Fruit fly (Drosophila melanogaster) whole organism, embryonic: ENCODE measurements around the gene Jupiter.

Experiments used
- ATbp ChIP-seq: fragments of 200-800 bp; sonication (Bioruptor generic); optimal IDR thresholded peaks from 2 replicates; lab custom pipeline; 2017; ENCODE audit warnings: missing biosample characterization, mild to moderate bottlenecking, missing genetic modification characterization, missing genetic modification reagents
- Abd-B ChIP-seq: fragments of 200-800 bp; sonication (Bioruptor generic); optimal IDR thresholded peaks from 2 replicates; lab custom pipeline; 2018; ENCODE audit warnings: missing biosample characterization, mild to moderate bottlenecking, missing genetic modification characterization, moderate library complexity
- Asciz ChIP-seq: fragments of 200-800 bp; sonication (Bioruptor generic); optimal IDR thresholded peaks from 2 replicates; lab custom pipeline; 2017; ENCODE audit warnings: missing biosample characterization, mild to moderate bottlenecking, missing genetic modification characterization, missing genetic modification reagents
- Bteb2 ChIP-seq: fragments of 200-800 bp; sonication (Bioruptor generic); optimal IDR thresholded peaks from 2 replicates; lab custom pipeline; 2016; ENCODE audit warnings: missing biosample characterization, missing genetic modification characterization
- CG10209 ChIP-seq: fragments of 200-800 bp; sonication (Bioruptor generic); optimal IDR thresholded peaks from 3 replicates; lab custom pipeline; 2017; ENCODE audit warnings: missing biosample characterization, mild to moderate bottlenecking, missing genetic modification characterization, missing genetic modification reagents
- CG10979 ChIP-seq: fragments of 200-800 bp; sonication (Bioruptor generic); optimal IDR thresholded peaks from 2 replicates; lab custom pipeline; 2018; ENCODE audit warnings: missing biosample characterization, mild to moderate bottlenecking, missing genetic modification characterization, moderate library complexity
- CG11504 ChIP-seq: fragments of 200-800 bp; sonication (Bioruptor generic); optimal IDR thresholded peaks from 3 replicates; lab custom pipeline; 2019; ENCODE audit warnings: missing biosample characterization, mild to moderate bottlenecking, missing genetic modification characterization, moderate library complexity
- CG12071 ChIP-seq: fragments of 200-800 bp; sonication (Bioruptor generic); optimal IDR thresholded peaks from 3 replicates; lab custom pipeline; 2018; ENCODE audit warnings: missing biosample characterization, mild to moderate bottlenecking, missing genetic modification characterization
- CG1233 ChIP-seq: fragments of 200-800 bp; sonication (Bioruptor generic); optimal IDR thresholded peaks from 4 replicates; lab custom pipeline; 2018; ENCODE audit warnings: missing biosample characterization, mild to moderate bottlenecking, missing genetic modification characterization
- CG13424 ChIP-seq: fragments of 200-800 bp; sonication (Bioruptor generic); optimal IDR thresholded peaks from 2 replicates; lab custom pipeline; 2019; ENCODE audit warnings: missing biosample characterization, mild to moderate bottlenecking, missing genetic modification characterization, moderate library complexity
- CG14710 ChIP-seq: fragments of 200-800 bp; sonication (Bioruptor generic); optimal IDR thresholded peaks from 3 replicates; lab custom pipeline; 2019; ENCODE audit warnings: missing biosample characterization, mild to moderate bottlenecking, missing genetic modification characterization, moderate library complexity
- CG1603 ChIP-seq: fragments of 200-800 bp; sonication (Bioruptor generic); optimal IDR thresholded peaks from 2 replicates; lab custom pipeline; 2019; ENCODE audit warnings: missing biosample characterization, mild to moderate bottlenecking, missing genetic modification characterization, moderate library complexity
- CG17385 ChIP-seq: fragments of 200-800 bp; sonication (Bioruptor generic); optimal IDR thresholded peaks from 3 replicates; lab custom pipeline; 2018; ENCODE audit warnings: missing biosample characterization, mild to moderate bottlenecking, missing genetic modification characterization
- CG2712 ChIP-seq: fragments of 200-800 bp; optimal IDR thresholded peaks from 3 replicates; lab custom pipeline; 2019; ENCODE audit warnings: missing biosample characterization, mild to moderate bottlenecking, missing genetic modification characterization, moderate library complexity
- CG3065 ChIP-seq: fragments of 200-800 bp; sonication (Bioruptor generic); optimal IDR thresholded peaks from 2 replicates; lab custom pipeline; 2016; ENCODE audit warnings: missing biosample characterization, missing genetic modification characterization
- CG31365 ChIP-seq: fragments of 200-800 bp; sonication (Bioruptor generic); optimal IDR thresholded peaks from 2 replicates; lab custom pipeline; 2018; ENCODE audit warnings: missing biosample characterization, mild to moderate bottlenecking, missing genetic modification characterization
- CG4424 ChIP-seq: fragments of 200-800 bp; sonication (Bioruptor generic); optimal IDR thresholded peaks from 3 replicates; lab custom pipeline; 2016; ENCODE audit warnings: missing biosample characterization, missing genetic modification characterization
- CG7357 ChIP-seq: fragments of 200-800 bp; sonication (Bioruptor generic); IDR thresholded peaks from 3 replicates; pipeline ENCODE4 v1.3.6; 2022; ENCODE audit warnings: missing biosample characterization, missing genetic modification characterization
- CG8089 ChIP-seq: fragments of 200-800 bp; sonication (Bioruptor generic); optimal IDR thresholded peaks from 3 replicates; lab custom pipeline; 2016; ENCODE audit warnings: missing biosample characterization, missing genetic modification characterization
- CG8290 ChIP-seq, 3 experiments: fragments of 200-800 bp; sonication (Bioruptor generic); optimal IDR thresholded peaks; 2 replicates each; lab custom pipeline; 2016 to 2019; ENCODE audit warnings: missing biosample characterization in 3 of 3, missing genetic modification characterization in 3 of 3, mild to moderate bottlenecking in 2 of 3, moderate library complexity in 1 of 3
- CG8388 ChIP-seq: fragments of 200-800 bp; sonication (Bioruptor generic); optimal IDR thresholded peaks from 2 replicates; lab custom pipeline; 2019; ENCODE audit warnings: missing biosample characterization, mild to moderate bottlenecking, missing genetic modification characterization, moderate library complexity
- CG8765 ChIP-seq: fragments of 200-800 bp; sonication (Bioruptor generic); IDR thresholded peaks from 2 replicates; pipeline ENCODE4 v1.3.6; 2022; ENCODE audit warnings: missing biosample characterization, missing genetic modification characterization
- CG9876 ChIP-seq: fragments of 200-800 bp; sonication (Bioruptor generic); optimal IDR thresholded peaks from 2 replicates; lab custom pipeline; 2016; ENCODE audit warnings: missing biosample characterization, missing genetic modification characterization
- CkIIα-i1 ChIP-seq: fragments of 200-800 bp; sonication (Bioruptor generic); IDR thresholded peaks from 2 replicates; pipeline ENCODE4 v1.3.6; 2022; ENCODE audit warnings: missing biosample characterization, missing genetic modification characterization
- D ChIP-seq, 2 experiments: fragments of 200-800 bp in 1 of 2; fragments of >200 bp in 1 of 2; sonication (Bioruptor generic) in 1 of 2; optimal IDR thresholded peaks; 2 replicates in 1 of 2; 3 replicates in 1 of 2; lab custom pipeline; 2017; ENCODE audit warnings: mild to moderate bottlenecking in 1 of 2, missing biosample characterization in 1 of 2, missing genetic modification characterization in 1 of 2, missing genetic modification reagents in 1 of 2
- E2f2 ChIP-seq: fragments of 200-800 bp; sonication (Bioruptor generic); IDR thresholded peaks from 2 replicates; pipeline ENCODE4 v1.3.6; 2022; ENCODE audit warnings: missing biosample characterization, missing genetic modification characterization
- HLHmδ ChIP-seq: fragments of 200-800 bp; sonication (Bioruptor generic); optimal IDR thresholded peaks from 2 replicates; lab custom pipeline; 2018; ENCODE audit warnings: missing biosample characterization, mild to moderate bottlenecking, missing genetic modification characterization, moderate library complexity
- Hr3 ChIP-seq: fragments of 200-800 bp; sonication (Bioruptor generic); optimal IDR thresholded peaks from 3 replicates; lab custom pipeline; 2016; ENCODE audit warnings: missing biosample characterization, missing genetic modification characterization
- Hsf ChIP-seq: fragments of 200-800 bp; sonication (Bioruptor generic); optimal IDR thresholded peaks from 3 replicates; lab custom pipeline; 2016; ENCODE audit warnings: missing biosample characterization, missing genetic modification characterization
- Oli ChIP-seq: fragments of 200-800 bp; sonication (Bioruptor generic); optimal IDR thresholded peaks from 2 replicates; lab custom pipeline; 2018; ENCODE audit warnings: missing biosample characterization, mild to moderate bottlenecking, missing genetic modification characterization, moderate library complexity
- Sox100B ChIP-seq: fragments of 200-800 bp; sonication (Bioruptor generic); optimal IDR thresholded peaks from 3 replicates; lab custom pipeline; 2018; ENCODE audit warnings: missing biosample characterization, mild to moderate bottlenecking, missing genetic modification characterization
- Sox102F ChIP-seq: fragments of 200-800 bp; sonication (Bioruptor generic); optimal IDR thresholded peaks from 2 replicates; lab custom pipeline; 2018; ENCODE audit warnings: missing biosample characterization, mild to moderate bottlenecking, missing genetic modification characterization, moderate library complexity
- Xbp1 ChIP-seq: fragments of 200-800 bp; sonication (Bioruptor generic); optimal IDR thresholded peaks from 3 replicates; lab custom pipeline; 2016; ENCODE audit warnings: missing biosample characterization, mild to moderate bottlenecking, missing genetic modification characterization
- abd-A ChIP-seq: fragments of 200-800 bp; sonication (Bioruptor generic); optimal IDR thresholded peaks from 3 replicates; lab custom pipeline; 2019; ENCODE audit warnings: missing biosample characterization, mild to moderate bottlenecking, missing genetic modification characterization, moderate library complexity
- az2 ChIP-seq: fragments of 200-800 bp; sonication (Bioruptor generic); optimal IDR thresholded peaks from 3 replicates; lab custom pipeline; 2016; ENCODE audit warnings: missing biosample characterization, missing genetic modification characterization
- ems ChIP-seq: fragments of 200-800 bp; sonication (Bioruptor generic); optimal IDR thresholded peaks from 3 replicates; lab custom pipeline; 2016; ENCODE audit warnings: missing biosample characterization, missing genetic modification characterization
- ewg ChIP-seq: fragments of 200-800 bp; sonication (Bioruptor generic); optimal IDR thresholded peaks from 3 replicates; lab custom pipeline; 2017; ENCODE audit warnings: mild to moderate bottlenecking, missing biosample characterization, missing genetic modification reagents, missing genetic modification characterization
- grau ChIP-seq: fragments of 200-800 bp; optimal IDR thresholded peaks from 3 replicates; lab custom pipeline; 2019; ENCODE audit warnings: missing biosample characterization, mild to moderate bottlenecking, missing genetic modification characterization, moderate library complexity
- gsb-n ChIP-seq: fragments of 200-800 bp; sonication (Bioruptor generic); optimal IDR thresholded peaks from 3 replicates; lab custom pipeline; 2018; ENCODE audit warnings: missing biosample characterization, mild to moderate bottlenecking, missing genetic modification characterization
- gt ChIP-seq: fragments of 200-800 bp; sonication (Bioruptor generic); IDR thresholded peaks from 2 replicates; pipeline ENCODE4 v1.3.6; 2022; ENCODE audit warnings: missing biosample characterization, missing genetic modification characterization
- her ChIP-seq: fragments of 200-800 bp; sonication (Bioruptor generic); optimal IDR thresholded peaks from 2 replicates; lab custom pipeline; 2016; ENCODE audit warnings: missing biosample characterization, missing genetic modification characterization
- nerfin-1 ChIP-seq: fragments of 200-800 bp; sonication (Bioruptor generic); optimal IDR thresholded peaks from 3 replicates; lab custom pipeline; 2019; ENCODE audit warnings: missing biosample characterization, mild to moderate bottlenecking, missing genetic modification characterization, moderate library complexity
- org-1 ChIP-seq: fragments of 200-800 bp; sonication (Bioruptor generic); optimal IDR thresholded peaks from 2 replicates; lab custom pipeline; 2017; ENCODE audit warnings: missing biosample characterization, missing genetic modification characterization
- phol ChIP-seq: fragments of 200-800 bp; sonication (Bioruptor generic); optimal IDR thresholded peaks from 3 replicates; lab custom pipeline; 2018; ENCODE audit warnings: missing biosample characterization, mild to moderate bottlenecking, missing genetic modification characterization, moderate library complexity
- slbo ChIP-seq: fragments of 200-800 bp; sonication (Bioruptor generic); IDR thresholded peaks from 2 replicates; pipeline ENCODE4 v1.3.6; 2022; ENCODE audit warnings: missing biosample characterization, missing genetic modification characterization
- sug ChIP-seq: fragments of 200-800 bp; optimal IDR thresholded peaks from 2 replicates; lab custom pipeline; 2019; ENCODE audit warnings: missing biosample characterization, mild to moderate bottlenecking, missing genetic modification characterization, moderate library complexity
- tna ChIP-seq: fragments of 200-800 bp; sonication (Bioruptor generic); IDR thresholded peaks from 2 replicates; pipeline ENCODE4 v1.3.6; 2022; ENCODE audit warnings: missing biosample characterization, missing genetic modification characterization; ENCODE audit not compliant: partially characterized antibody
- twi ChIP-seq: fragments of 200-800 bp; optimal IDR thresholded peaks from 2 replicates; lab custom pipeline; 2019; ENCODE audit warnings: missing biosample characterization, mild to moderate bottlenecking, missing genetic modification characterization, moderate library complexity
- unpg ChIP-seq: fragments of 200-800 bp; sonication (Bioruptor generic); optimal IDR thresholded peaks from 3 replicates; lab custom pipeline; 2018; ENCODE audit warnings: missing biosample characterization, mild to moderate bottlenecking, missing genetic modification characterization, moderate library complexity

The Jupiter gene

dm6 chr3R:11663441-11663840 is 43.7 kb upstream of the Jupiter start (continued):
- peak; percentile 30; the same call in 1 of the 2 replicates for TF ChIP-seq slbo (GFP tag; lab: Robert Waterston, UW)
- peak; percentile 29 for TF ChIP-seq ATbp (GFP tag; lab: Kevin White, UChicago)
- TF ChIP-seq CG3065 = no peak
- TF ChIP-seq CG14710 (tag; lab: Kevin White, UChicago) = peak; percentile 25
- no peak for TF ChIP-seq gt
- peak; percentile 57 for TF ChIP-seq unpg (GFP tag; lab: Kevin White, UChicago)
- TF ChIP-seq grau (tag; lab: Kevin White, UChicago) = peak; percentile 62
- peak; percentile 8 for TF ChIP-seq sug (tag; lab: Kevin White, UChicago)
- peak; percentile 39 for TF ChIP-seq CG4424 (GFP tag; lab: Kevin White, UChicago)
- TF ChIP-seq org-1 (GFP tag; lab: Kevin White, UChicago) = peak; percentile 25
- no peak for TF ChIP-seq CG8089 (GFP tag; lab: Kevin White, UChicago)
- TF ChIP-seq phol (tag; lab: Kevin White, UChicago) = peak; percentile 61
- TF ChIP-seq Asciz (GFP tag; lab: Kevin White, UChicago) = peak; percentile 45
- peak; percentile 35 for TF ChIP-seq Xbp1 (GFP tag; lab: Kevin White, UChicago)
- TF ChIP-seq CG12071 = peak; percentile 12
- no peak for TF ChIP-seq Bteb2 (GFP tag; lab: Kevin White, UChicago)
- no peak for TF ChIP-seq CG8290 (GFP tag; optimal IDR thresholded peaks at IDR 0.05; lab: Kevin White, UChicago)
- peak in 1 of 2 experiments; percentile 9 for TF ChIP-seq CG8290 (tag; optimal IDR thresholded peaks at IDR 0.05; lab: Kevin White, UChicago)
- TF ChIP-seq twi = no peak
- TF ChIP-seq D (optimal IDR thresholded peaks at IDR 0.05; lab: Kevin White, UChicago) = no peak
- peak; percentile 1 for TF ChIP-seq D (GFP tag; optimal IDR thresholded peaks at IDR 0.05; lab: Kevin White, UChicago)
- peak; percentile 34 for TF ChIP-seq CG8388 (GFP tag; lab: Kevin White, UChicago)
- peak; percentile 76 for TF ChIP-seq Sox100B (GFP tag; lab: Kevin White, UChicago)
- no peak for TF ChIP-seq her
- no peak for TF ChIP-seq HLHmδ
- TF ChIP-seq CG10979 (tag; lab: Kevin White, UChicago) = peak; percentile 38
- no peak for TF ChIP-seq CkIIα-i1 (GFP tag; lab: Robert Waterston, UW)
- no peak for TF ChIP-seq ems (GFP tag; lab: Kevin White, UChicago)
- TF ChIP-seq az2 (GFP tag; lab: Kevin White, UChicago) = peak; percentile 24
- TF ChIP-seq CG1603 = peak; percentile 12
- peak; percentile 65 for TF ChIP-seq CG13424 (tag; lab: Kevin White, UChicago)
- TF ChIP-seq Abd-B (GFP tag; lab: Kevin White, UChicago) = peak; percentile 49
- peak; percentile 70 for TF ChIP-seq Oli
- TF ChIP-seq CG2712 (tag; lab: Kevin White, UChicago) = peak; percentile 57
- peak; percentile 77 for TF ChIP-seq CG11504 (tag; lab: Kevin White, UChicago)
- TF ChIP-seq CG1233 (GFP tag; lab: Kevin White, UChicago) = peak; percentile 31
- TF ChIP-seq gsb-n (tag; lab: Kevin White, UChicago) = peak; percentile 12
- no peak for TF ChIP-seq CG9876
- peak; percentile 38; the same call in 1 of the 3 replicates for TF ChIP-seq CG7357 (GFP tag; lab: Robert Waterston, UW)
- TF ChIP-seq CG31365 (tag; lab: Kevin White, UChicago) = no peak
- TF ChIP-seq Hsf (GFP tag; lab: Kevin White, UChicago) = peak; percentile 20
- TF ChIP-seq Sox102F (GFP tag; lab: Kevin White, UChicago) = peak; percentile 71
- TF ChIP-seq abd-A (tag; lab: Kevin White, UChicago) = peak; percentile 1
- TF ChIP-seq CG17385 (GFP tag; lab: Kevin White, UChicago) = peak; percentile 31
- TF ChIP-seq CG10209 (GFP tag; lab: Kevin White, UChicago) = peak; percentile 49
- peak; percentile 20 for TF ChIP-seq Hr3 (GFP tag; lab: Kevin White, UChicago)
- TF ChIP-seq E2f2 (GFP tag; lab: Robert Waterston, UW) = no peak
- TF ChIP-seq nerfin-1 (tag; lab: Kevin White, UChicago) = peak; percentile 34
- TF ChIP-seq CG8765 (GFP tag; lab: Robert Waterston, UW) = no peak
- no peak for TF ChIP-seq tna (GFP tag; lab: Robert Waterston, UW)
- TF ChIP-seq ewg (GFP tag; lab: Kevin White, UChicago) = peak; percentile 6
